Worm (Caenorhabditis elegans): ENCODE data around the gene vit-4.

ce11 chrX:3551173-3551572 lies 12.6 kb downstream of the vit-4 start:
- TF ChIP-seq pag-3 (tag; optimal IDR thresholded peaks at IDR 0.05; ENCODE audit: borderline replicate concordance) (no peak), hlh-6 (tag; optimal IDR thresholded peaks at IDR 0.05) (no peak), pha-4 (tag; optimal IDR thresholded peaks at IDR 0.05) (no peak), gmeb-2 (tag; optimal IDR thresholded peaks at IDR 0.05) (no peak)

Data from whole organism, late embryonic.